Worm (Caenorhabditis elegans) whole organism, young adult: ENCODE measurements around the gene spo-11.
A peak's percentile ranks its signal among the peaks of the same experiment; 100 is the strongest.

Experiments used
- B0019.2 ChIP-seq: fragments of 200-800 bp; sonication (Bioruptor generic); conservative IDR thresholded peaks from 2 replicates; pipeline ENCODE4 v1.3.6; 2022; ENCODE audit warnings: missing genetic modification reagents, missing genetic modification characterization, missing compliant biosample characterization
- B0261.1 ChIP-seq: sonication (generic microtip); optimal IDR thresholded peaks from 2 replicates; lab custom pipeline; 2016; ENCODE audit warnings: mild to moderate bottlenecking, missing genetic modification characterization, moderate library complexity, missing compliant biosample characterization
- B0336.3 ChIP-seq: fragments of 200-800 bp; sonication (Bioruptor generic); IDR thresholded peaks from 2 replicates; pipeline ENCODE4 v1.3.6; 2022; ENCODE audit warnings: missing genetic modification characterization, missing compliant biosample characterization
- D2030.7 ChIP-seq: fragments of 200-800 bp; sonication (Bioruptor generic); IDR thresholded peaks from 2 replicates; pipeline ENCODE4 v1.3.6; 2022; ENCODE audit warnings: missing genetic modification reagents, missing genetic modification characterization, missing compliant biosample characterization
- F23B12.7 ChIP-seq: sonication (generic microtip); optimal IDR thresholded peaks from 2 replicates; lab custom pipeline; 2017; ENCODE audit warnings: missing genetic modification characterization, mild to moderate bottlenecking, missing compliant biosample characterization, antibody characterized with exemption, moderate library complexity; ENCODE audit not compliant: insufficient read depth
- F49E8.2 ChIP-seq: sonication (generic microtip); optimal IDR thresholded peaks from 3 replicates; lab custom pipeline; 2017; ENCODE audit warnings: missing genetic modification characterization, mild to moderate bottlenecking, missing compliant biosample characterization, antibody characterized with exemption, moderate library complexity; ENCODE audit not compliant: insufficient read depth
- Y53F4B.3 ChIP-seq: fragments of 200-800 bp; sonication (Bioruptor generic); IDR thresholded peaks from 2 replicates; pipeline ENCODE4 v1.3.6; 2022; ENCODE audit warnings: missing genetic modification reagents, missing genetic modification characterization, missing compliant biosample characterization
- ama-1 ChIP-seq, 3 experiments: fragments of 150-350 bp in 1 of 3; sonication (generic microtip) in 2 of 3; optimal IDR thresholded peaks; 2 replicates each; lab custom pipeline; 2014 to 2018; ENCODE audit warnings: missing biosample characterization in 2 of 3, missing genetic modification characterization in 2 of 3, missing genetic modification reagents in 2 of 3
- athp-1 ChIP-seq: sonication (generic microtip); optimal IDR thresholded peaks from 2 replicates; lab custom pipeline; 2017; ENCODE audit warnings: mild to moderate bottlenecking, missing genetic modification characterization, missing compliant biosample characterization
- attf-5 ChIP-seq: fragments of 200-800 bp; sonication (Bioruptor generic); optimal IDR thresholded peaks from 2 replicates; lab custom pipeline; 2018; ENCODE audit warnings: mild to moderate bottlenecking, missing genetic modification characterization, missing compliant biosample characterization
- ceh-27 ChIP-seq: fragments of 200-800 bp; sonication (Bioruptor generic); optimal IDR thresholded peaks from 2 replicates; lab custom pipeline; 2018; ENCODE audit warnings: mild to moderate bottlenecking, missing genetic modification characterization, moderate library complexity, missing compliant biosample characterization
- efl-1 ChIP-seq: fragments of 150-350 bp; optimal IDR thresholded peaks from 2 replicates; lab custom pipeline; 2014; ENCODE audit warnings: missing biosample characterization, missing genetic modification reagents, missing genetic modification characterization
- gei-17 ChIP-seq: fragments of 200-800 bp; sonication (Bioruptor generic); optimal IDR thresholded peaks from 2 replicates; lab custom pipeline; 2018; ENCODE audit warnings: mild to moderate bottlenecking, missing genetic modification characterization, missing compliant biosample characterization
- hlh-26 ChIP-seq: fragments of 200-800 bp; sonication (Bioruptor generic); conservative IDR thresholded peaks from 2 replicates; pipeline ENCODE4 v1.3.6; 2022; ENCODE audit warnings: missing genetic modification reagents, missing genetic modification characterization, missing compliant biosample characterization
- hmg-1.2 ChIP-seq: fragments of 200-800 bp; sonication (Bioruptor generic); IDR thresholded peaks from 2 replicates; pipeline ENCODE4 v1.3.6; 2022; ENCODE audit warnings: missing genetic modification reagents, missing genetic modification characterization, missing compliant biosample characterization
- hrde-1 ChIP-seq: sonication (generic microtip); optimal IDR thresholded peaks from 2 replicates; lab custom pipeline; 2016; ENCODE audit warnings: missing genetic modification characterization, mild to moderate bottlenecking, missing compliant biosample characterization, moderate library complexity, missing genotype, missing genetic modification reagents, borderline replicate concordance
- hsf-1 ChIP-seq: fragments of 200-800 bp; sonication (Bioruptor generic); IDR thresholded peaks from 2 replicates; pipeline ENCODE4 v1.3.6; 2022; ENCODE audit warnings: missing genetic modification reagents, missing genetic modification characterization, missing compliant biosample characterization
- let-607 ChIP-seq, 2 experiments: fragments of 200-800 bp in 1 of 2; sonication (Bioruptor generic) in 1 of 2; sonication (generic microtip) in 1 of 2; optimal IDR thresholded peaks; 2 replicates each; lab custom pipeline; 2016 to 2018; ENCODE audit warnings: mild to moderate bottlenecking in 2 of 2, missing compliant biosample characterization in 2 of 2, missing genetic modification characterization in 2 of 2, moderate library complexity in 2 of 2, missing genotype in 1 of 2
- lin-54 ChIP-seq: fragments of 200-800 bp; sonication (Bioruptor generic); optimal IDR thresholded peaks from 2 replicates; lab custom pipeline; 2018; ENCODE audit warnings: mild to moderate bottlenecking, missing genetic modification characterization, missing compliant biosample characterization
- madf-10 ChIP-seq: sonication (generic microtip); optimal IDR thresholded peaks from 2 replicates; lab custom pipeline; 2016; ENCODE audit warnings: mild to moderate bottlenecking, missing genetic modification characterization, missing compliant biosample characterization
- madf-3 ChIP-seq: fragments of 200-800 bp; sonication (Bioruptor generic); IDR thresholded peaks from 2 replicates; pipeline ENCODE4 v1.3.6; 2022; ENCODE audit warnings: missing genetic modification reagents, missing genetic modification characterization, missing compliant biosample characterization
- mes-4 ChIP-seq: sonication (generic microtip); optimal IDR thresholded peaks from 2 replicates; lab custom pipeline; 2016; ENCODE audit warnings: missing genotype, missing genetic modification characterization, missing compliant biosample characterization
- nhr-120 ChIP-seq: fragments of 200-800 bp; sonication (Bioruptor generic); IDR thresholded peaks from 2 replicates; pipeline ENCODE4 v1.3.6; 2022; ENCODE audit warnings: missing genetic modification characterization, missing compliant biosample characterization
- nhr-80 ChIP-seq: sonication (generic microtip); optimal IDR thresholded peaks from 2 replicates; lab custom pipeline; 2016; ENCODE audit warnings: missing genetic modification characterization, missing compliant biosample characterization
- repo-1 ChIP-seq: sonication (generic microtip); optimal IDR thresholded peaks from 2 replicates; lab custom pipeline; 2017; ENCODE audit warnings: mild to moderate bottlenecking, missing genetic modification characterization, missing compliant biosample characterization
- rpc-1 ChIP-seq, 2 experiments: fragments of 150-350 bp in 1 of 2; sonication (generic microtip) in 1 of 2; optimal IDR thresholded peaks; 2 replicates each; lab custom pipeline; 2014 to 2018; ENCODE audit warnings: missing biosample characterization in 1 of 2, missing genetic modification characterization in 1 of 2, missing genetic modification reagents in 1 of 2, missing genotype in 1 of 2
- snpc-4 ChIP-seq, 5 experiments: fragments of 150-350 bp in 1 of 5; sonication (generic microtip) in 4 of 5; optimal IDR thresholded peaks; 2 replicates each; lab custom pipeline; 2014 to 2018; ENCODE audit warnings: missing genetic modification characterization in 5 of 5, missing biosample characterization in 3 of 5, antibody characterized with exemption in 2 of 5, mild to moderate bottlenecking in 2 of 5, missing compliant biosample characterization in 2 of 5, missing genotype in 2 of 5, moderate library complexity in 2 of 5, missing genetic modification reagents in 1 of 5
- xnd-1 ChIP-seq: sonication (generic microtip); optimal IDR thresholded peaks from 2 replicates; lab custom pipeline; 2016; ENCODE audit warnings: missing genotype, missing genetic modification reagents, missing genetic modification characterization, missing compliant biosample characterization
- ztf-18 ChIP-seq: sonication (generic microtip); optimal IDR thresholded peaks from 2 replicates; lab custom pipeline; 2016; ENCODE audit warnings: missing genotype, mild to moderate bottlenecking, missing genetic modification characterization, missing compliant biosample characterization
- ztf-26 ChIP-seq: sonication (generic microtip); optimal IDR thresholded peaks from 2 replicates; lab custom pipeline; 2017; ENCODE audit warnings: missing genetic modification characterization, missing compliant biosample characterization

Gene spo-11

ce11 chrIV:11131268-11131667 lies 6.6 kb upstream of the spo-11 start, which contains the start of gene ard-1:
Gene ard-1, plus strand, starts transcription at chrIV:11131279.
- TF ChIP-seq xnd-1 (tag; lab: Kevin White, UChicago) (peak; percentile 10), madf-3 (0 out of 2 replicates have a peak, but pooled peaks have one; percentile 32), B0336.3 (GFP tag; lab: Robert Waterston, UW) (0 out of 2 replicates have a peak, but pooled peaks have one; percentile 39), hsf-1 (GFP tag; lab: Robert Waterston, UW) (0 out of 2 replicates have a peak, but pooled peaks have one; percentile 15), D2030.7 (GFP tag; lab: Robert Waterston, UW) (no peak), repo-1 (tag; lab: Kevin White, UChicago) (no peak), nhr-120 (GFP tag; lab: Robert Waterston, UW) (no peak)

DNA sequence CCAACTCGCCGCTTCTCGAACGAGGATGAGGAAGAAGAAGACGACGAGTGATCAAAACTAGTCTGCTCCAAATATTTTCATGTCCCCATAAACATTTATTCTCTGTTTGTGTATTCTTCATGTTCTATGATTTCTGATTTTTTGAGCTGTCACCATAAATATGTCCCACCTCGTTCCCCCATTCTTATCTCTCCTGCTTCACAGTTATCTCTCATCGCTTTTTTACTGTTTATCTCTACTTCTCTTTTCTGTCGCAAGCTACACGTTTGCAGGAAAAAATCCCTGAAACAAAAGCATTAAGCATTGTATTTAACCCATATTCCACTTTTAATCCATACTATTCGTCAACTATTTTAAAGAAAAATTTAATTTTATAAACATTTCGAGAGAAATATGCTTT lies 6.1 kb upstream of the spo-11 start:
- TF ChIP-seq hrde-1 (no peak), F49E8.2 (tag; lab: Kevin White, UChicago) (no peak), nhr-80 (tag; lab: Kevin White, UChicago) (peak; percentile 45), let-607 (tag; optimal IDR thresholded peaks at IDR 0.05; lab: Kevin White, UChicago) (peak in 1 of 2 experiments; percentile 8), rpc-1 (optimal IDR thresholded peaks at IDR 0.05; lab: Kevin White, UChicago) (no peak), rpc-1 (tag; optimal IDR thresholded peaks at IDR 0.05; lab: Kevin White, UChicago) (no peak), hmg-1.2 (GFP tag; lab: Robert Waterston, UW) (peak; percentile 29; the same call in 1 of the 2 replicates), ama-1 (optimal IDR thresholded peaks at IDR 0.05; lab: Kevin White, UChicago) (no peak), ama-1 (GFP tag; optimal IDR thresholded peaks at IDR 0.05; lab: Kevin White, UChicago) (peak in 1 of 2 experiments; percentile 44), ztf-26 (tag; lab: Kevin White, UChicago) (no peak), efl-1 (no peak)
- TF ChIP-seq, all 124 proteins: peak for 4

ce11 chrIV:11126028-11126427 lies 1.4 kb upstream of the spo-11 start:
- TF ChIP-seq F49E8.2 (tag; lab: Kevin White, UChicago) (no peak), mes-4 (tag; lab: Kevin White, UChicago) (no peak)

DNA sequence TGAATTAATAATTGTTTCAGACTA lies 1.2 kb upstream of the spo-11 start, which contains the start of gene swsn-4:
TSS of gene swsn-4 (plus strand) at position 21 of the 24 bp plus-strand sequence.
- no peak for TF ChIP-seq hmg-1.2 (GFP tag; lab: Robert Waterston, UW)
- TF ChIP-seq hlh-26 (GFP tag; lab: Robert Waterston, UW), result no peak
- no peak for TF ChIP-seq ztf-18 (tag; lab: Kevin White, UChicago)
- TF ChIP-seq rpc-1 (optimal IDR thresholded peaks at IDR 0.05; lab: Kevin White, UChicago), result no peak
- no peak for TF ChIP-seq rpc-1 (tag; optimal IDR thresholded peaks at IDR 0.05; lab: Kevin White, UChicago)
- no peak for TF ChIP-seq ceh-27
- TF ChIP-seq B0261.1 (tag; lab: Kevin White, UChicago), result no peak
- no peak for TF ChIP-seq attf-5 (GFP tag; lab: Kevin White, UChicago)
- TF ChIP-seq madf-10 (tag; lab: Kevin White, UChicago), result no peak
- no peak for TF ChIP-seq ztf-26 (tag; lab: Kevin White, UChicago)
- TF ChIP-seq B0019.2 (GFP tag; lab: Robert Waterston, UW), result no peak
- no peak for TF ChIP-seq F23B12.7 (tag; lab: Kevin White, UChicago)
- no peak for TF ChIP-seq athp-1 (tag; lab: Kevin White, UChicago)
- no peak for TF ChIP-seq lin-54 (GFP tag; lab: Kevin White, UChicago)
- no peak for TF ChIP-seq nhr-120 (GFP tag; lab: Robert Waterston, UW)
- TF ChIP-seq snpc-4 (GFP tag; optimal IDR thresholded peaks at IDR 0.05; lab: Kevin White, UChicago), result no peak
- TF ChIP-seq snpc-4 (tag; optimal IDR thresholded peaks at IDR 0.05; lab: Kevin White, UChicago), result no peak

DNA sequence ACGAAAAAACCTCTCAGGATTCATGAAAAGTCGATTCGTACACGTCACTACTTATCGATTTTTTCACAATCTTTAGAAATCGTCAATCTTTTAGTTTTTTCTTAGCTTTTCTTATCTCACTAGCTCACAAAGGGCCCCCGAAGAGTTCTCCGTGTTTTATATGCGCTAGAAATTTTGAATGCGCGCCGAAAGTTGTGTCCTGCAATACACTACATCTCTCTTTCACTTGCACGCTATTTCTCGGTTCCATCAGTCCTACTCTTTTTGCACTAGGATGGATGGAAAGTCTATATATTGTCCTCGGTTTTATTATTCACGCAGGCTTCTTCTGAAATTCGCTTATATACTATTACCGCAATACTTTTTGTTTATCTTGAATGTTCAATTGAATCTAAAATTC lies 942 bp upstream of the spo-11 start:
- TF ChIP-seq ama-1 (optimal IDR thresholded peaks at IDR 0.05; lab: Kevin White, UChicago) (no peak), ama-1 (GFP tag; optimal IDR thresholded peaks at IDR 0.05; lab: Kevin White, UChicago) (no peak), Y53F4B.3 (GFP tag; lab: Robert Waterston, UW) (no peak), gei-17 (GFP tag; lab: Kevin White, UChicago) (no peak), lin-54 (GFP tag; lab: Kevin White, UChicago) (peak; percentile 11)
